Worm (Caenorhabditis elegans): Measurements from ENCODE around the gene zhit-2.

DNA sequence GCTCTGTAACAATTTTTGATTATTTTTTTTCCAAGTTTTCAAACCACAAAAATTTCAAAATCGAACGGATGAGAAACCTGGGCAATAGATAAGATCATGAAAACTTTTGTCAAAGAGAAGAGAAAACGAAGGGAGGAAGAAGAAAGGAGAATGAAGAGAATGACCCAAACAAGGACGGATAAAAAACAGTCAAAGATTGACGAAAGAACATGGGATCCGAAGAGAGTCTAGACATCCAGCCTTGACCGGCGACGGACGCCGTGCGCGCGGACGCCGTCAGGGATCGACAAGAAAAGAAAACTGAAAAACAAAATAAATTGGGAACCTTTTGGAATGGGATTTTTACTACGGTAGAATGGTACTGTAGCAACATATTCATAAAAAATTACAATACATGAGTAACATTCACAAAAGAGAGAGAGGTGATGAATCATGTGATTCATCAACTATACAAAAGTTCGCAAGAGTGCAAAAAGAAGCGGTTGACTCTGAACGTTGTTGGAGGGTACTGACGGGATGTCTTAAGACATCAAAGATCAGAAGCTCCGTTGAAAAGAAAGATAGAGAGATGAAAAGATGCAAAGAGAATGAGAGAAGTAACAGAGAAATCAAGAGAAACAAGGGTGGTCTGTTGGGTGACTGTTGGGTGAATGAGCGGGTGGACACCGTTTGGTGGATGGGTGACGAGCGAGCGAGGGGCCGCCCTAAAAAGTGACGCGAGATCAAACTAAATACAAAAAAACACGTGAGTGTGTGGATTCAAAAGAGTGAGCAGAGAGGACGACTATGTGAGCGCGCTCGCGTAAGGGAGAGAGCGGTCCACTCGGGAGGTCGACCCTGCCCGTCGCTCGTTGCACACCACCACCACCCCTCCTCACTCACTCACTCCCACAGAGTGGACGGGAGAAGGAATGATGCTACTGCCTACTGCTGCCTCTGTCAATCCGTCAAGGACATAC, 36.3 kb upstream of the zhit-2 start, which contains the start of gene sup-26:
- TF ChIP-seq dao-5 (tag; optimal IDR thresholded peaks at IDR 0.05) (no peak), him-1 (tag; optimal IDR thresholded peaks at IDR 0.05) (no peak), W03F9.2 (tag; optimal IDR thresholded peaks at IDR 0.05) (no peak)

Data from whole organism, L4/young adult.